Fruit fly (Drosophila melanogaster) ovary, adult (tissue): ENCODE data around the gene slow.

ENCODE experiments used
- CG17801 ChIP-seq: fragments of 200-800 bp; optimal IDR thresholded peaks from 2 replicates; lab custom pipeline; 2019; ENCODE audit warnings: missing biosample characterization, mild to moderate bottlenecking, missing genetic modification characterization, moderate library complexity; ENCODE audit not compliant: partially characterized antibody

slow gene

DNA sequence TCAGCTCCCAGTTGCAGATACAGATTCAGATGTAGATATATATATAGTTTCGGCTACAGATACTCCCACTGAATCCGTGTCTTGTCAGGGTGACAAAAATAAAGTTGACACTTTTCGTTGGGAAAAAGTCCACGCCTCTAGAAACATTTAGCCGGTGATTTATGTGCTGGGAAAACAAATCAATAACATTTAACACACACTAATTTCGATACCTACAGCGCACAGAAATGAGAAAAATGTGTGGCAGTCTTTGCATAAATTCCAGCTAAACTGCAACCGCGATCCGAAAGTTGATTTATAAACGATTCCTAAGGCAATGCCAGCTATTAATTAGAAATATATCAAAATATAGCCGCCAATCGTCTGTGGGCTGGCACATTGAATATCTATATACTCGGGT, 4.0 kb downstream of the slow start:
- TF ChIP-seq CG17801 (GFP tag; lab: Kevin White, UChicago) = no peak

dm6 chr3L:4389104-4389503, 4.9 kb downstream of the slow start:
- TF ChIP-seq CG17801 (GFP tag; lab: Kevin White, UChicago) = no peak

DNA sequence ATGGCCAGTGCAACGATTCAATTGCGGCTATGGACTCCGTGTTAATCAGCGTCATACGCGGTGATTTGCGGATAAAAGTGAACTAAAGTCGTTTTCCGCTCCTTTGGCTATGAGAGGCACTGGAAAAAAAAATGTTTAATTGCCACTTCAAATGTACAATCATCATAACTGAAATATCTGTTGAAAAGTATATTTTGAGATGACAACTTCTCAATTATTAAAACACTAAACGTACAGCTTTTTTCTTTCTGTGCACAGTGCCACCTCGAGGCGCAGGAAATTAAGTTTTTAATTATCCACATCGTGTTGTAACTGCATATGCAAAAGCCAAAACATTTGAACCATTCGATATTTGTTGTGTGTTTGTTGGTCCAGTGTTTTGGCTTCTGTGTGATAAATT, 8.6 kb downstream of the slow start:
- no peak for TF ChIP-seq CG17801 (GFP tag; lab: Kevin White, UChicago)

- no peak for TF ChIP-seq CG17801 (GFP tag; lab: Kevin White, UChicago)
Measured at dm6 chr3L:4393642-4394041, 9.4 kb downstream of the slow start.

DNA sequence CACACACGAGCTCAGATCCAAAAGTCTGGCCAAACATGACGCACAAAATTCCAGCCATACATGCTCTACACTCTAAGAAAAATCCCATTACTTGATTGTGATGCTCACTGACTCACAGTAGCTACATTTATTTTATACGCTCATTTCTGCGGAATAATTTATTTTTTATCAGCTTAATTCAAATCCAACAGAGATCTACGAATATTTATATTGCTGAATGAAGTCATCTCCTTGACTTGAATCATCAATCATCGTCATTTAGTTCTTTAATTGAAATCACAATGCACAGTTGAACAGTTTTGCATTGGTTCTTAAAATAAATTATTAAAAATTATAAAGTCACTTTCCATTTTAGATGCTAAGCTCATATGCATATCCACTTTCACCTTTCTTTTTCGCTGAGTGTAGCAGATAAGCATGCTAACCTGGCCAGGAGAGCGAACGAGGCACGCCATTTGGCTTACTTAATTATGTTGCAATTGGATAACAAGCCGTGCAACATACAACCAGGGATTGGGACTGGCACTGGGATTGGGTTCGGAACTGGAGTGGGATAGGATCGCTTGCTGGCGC, 11.3 kb downstream of the slow start:
- TF ChIP-seq CG17801 (GFP tag; lab: Kevin White, UChicago) = no peak

DNA sequence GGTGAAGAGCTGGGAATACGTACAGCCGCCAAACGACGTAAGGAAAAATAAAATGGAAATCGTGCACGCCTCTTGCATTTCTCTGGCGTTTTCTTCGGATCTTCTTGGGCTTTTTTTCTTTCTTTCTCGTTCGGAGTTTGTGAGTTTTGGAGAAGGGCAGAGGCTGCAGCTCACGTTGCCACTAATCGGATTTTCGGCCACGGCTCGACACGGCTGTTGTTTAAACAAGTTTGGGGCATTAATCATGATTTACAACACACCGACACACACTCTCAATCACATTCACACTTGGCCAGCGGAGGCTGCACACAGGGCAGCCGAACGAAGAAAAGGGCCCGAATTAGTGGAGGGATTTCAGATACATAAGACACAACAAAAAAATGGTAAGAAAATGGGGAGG, 12.1 kb downstream of the slow start:
- TF ChIP-seq CG17801 (GFP tag; lab: Kevin White, UChicago) = no peak

DNA sequence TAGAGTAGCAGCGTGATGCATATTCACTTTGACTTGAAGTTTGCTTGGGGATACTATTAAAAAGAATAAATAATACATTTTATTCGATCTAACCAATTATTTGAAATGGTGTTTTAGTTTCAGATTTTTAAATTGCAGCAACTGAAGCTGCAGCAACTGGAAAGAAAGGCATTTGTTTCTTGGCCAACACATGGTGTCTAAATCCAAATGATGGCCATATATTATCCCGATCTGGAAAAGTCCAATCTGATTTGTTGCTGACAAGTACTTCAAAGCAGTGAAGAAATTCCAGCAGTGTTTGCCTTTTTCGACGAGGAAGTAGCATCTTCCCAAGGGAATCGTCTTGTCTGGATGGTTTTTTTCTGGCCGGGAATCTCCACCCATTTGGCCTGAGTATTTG, 12.9 kb downstream of the slow start:
- TF ChIP-seq CG17801 (GFP tag; lab: Kevin White, UChicago) = no peak

DNA sequence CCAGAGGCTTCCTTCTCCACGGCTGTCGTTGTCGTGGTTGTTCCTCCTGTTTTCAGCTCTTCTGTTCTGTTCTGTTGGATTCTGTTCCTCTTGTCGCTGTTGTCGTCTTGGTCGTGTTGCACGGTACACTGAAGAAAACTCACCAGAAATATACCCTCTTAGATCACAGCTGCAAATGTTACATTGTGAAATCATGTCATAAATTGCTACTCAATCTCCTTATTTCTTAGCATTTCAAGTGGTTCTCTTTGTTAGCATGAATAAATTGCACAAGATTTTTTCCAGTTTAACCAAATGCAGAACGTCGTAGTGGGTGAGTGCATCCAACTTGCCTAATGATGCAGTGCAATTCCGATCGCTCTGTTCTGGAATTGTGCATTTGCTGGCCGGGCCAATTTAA, 13.6 kb downstream of the slow start:
- no peak for TF ChIP-seq CG17801 (GFP tag; lab: Kevin White, UChicago)

dm6 chr3L:4399905-4400304, 15.7 kb downstream of the slow start:
- TF ChIP-seq CG17801 (GFP tag; lab: Kevin White, UChicago) = no peak

dm6 chr3L:4401241-4401640, 17.0 kb downstream of the slow start:
- TF ChIP-seq CG17801 (GFP tag; lab: Kevin White, UChicago) = no peak

- no peak for TF ChIP-seq CG17801 (GFP tag; lab: Kevin White, UChicago)
Measured at dm6 chr3L:4403180-4403769, 19.0 kb downstream of the slow start, which contains the start of gene Syx17. Gene Syx17 (plus strand): TSS chr3L:4403487.

DNA sequence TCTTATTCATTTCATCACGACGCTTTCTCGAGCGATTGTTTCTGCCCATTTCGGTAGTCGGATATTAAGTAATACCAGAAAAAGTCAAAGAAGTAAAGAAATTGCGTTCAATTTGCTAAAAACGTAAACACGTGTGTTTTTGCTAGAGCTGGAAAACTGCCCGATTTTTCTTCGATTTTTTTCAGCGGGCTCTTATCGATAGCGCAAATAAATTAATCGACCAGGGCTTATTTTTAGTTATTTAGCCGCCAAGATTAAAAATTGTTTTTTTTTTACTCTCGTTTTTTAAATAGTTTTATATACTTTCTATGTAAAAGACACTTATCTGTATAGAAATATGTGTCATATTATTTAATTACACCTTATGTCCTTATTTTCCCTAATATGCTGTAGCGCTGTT, 21.7 kb downstream of the slow start, which contains the start of gene CG15019:
CG15019 (minus strand) TSS at position 138 of the 400 bp plus-strand sequence.
- TF ChIP-seq CG17801 (GFP tag; lab: Kevin White, UChicago) = no peak

DNA sequence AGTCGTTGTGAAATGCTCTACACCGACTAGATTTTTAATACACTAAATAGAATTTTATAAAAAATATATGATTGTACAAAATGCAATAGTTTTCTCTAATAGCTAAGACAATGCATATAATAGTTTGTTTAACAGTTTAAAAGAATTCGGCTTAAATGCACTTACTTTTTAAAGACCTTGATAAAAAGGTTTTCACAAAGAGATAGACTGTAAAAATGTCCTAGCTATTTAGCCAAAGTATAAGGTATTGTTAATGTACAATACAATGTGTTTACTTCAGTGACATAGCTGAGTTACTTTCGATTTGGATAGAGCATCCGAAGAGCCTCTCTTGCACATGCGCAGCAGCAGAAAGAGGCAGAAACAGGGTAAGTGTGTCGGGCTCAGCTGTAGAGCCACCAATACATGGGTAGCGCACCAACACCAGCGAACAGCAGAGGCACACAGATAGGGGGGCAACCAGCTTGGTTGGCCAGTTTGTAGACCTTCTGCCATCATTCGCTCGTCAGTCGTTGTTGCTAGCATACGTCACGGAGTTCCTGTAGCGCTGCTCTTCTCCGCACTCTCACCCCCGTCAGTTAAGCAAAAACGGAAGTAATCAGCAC, 22.5 kb downstream of the slow start, which contains the start of gene TP53INP:
TP53INP (plus strand) TSS at position 291 of the 605 bp plus-strand sequence.
- TF ChIP-seq CG17801 (GFP tag; lab: Kevin White, UChicago) = peak; percentile 49

DNA sequence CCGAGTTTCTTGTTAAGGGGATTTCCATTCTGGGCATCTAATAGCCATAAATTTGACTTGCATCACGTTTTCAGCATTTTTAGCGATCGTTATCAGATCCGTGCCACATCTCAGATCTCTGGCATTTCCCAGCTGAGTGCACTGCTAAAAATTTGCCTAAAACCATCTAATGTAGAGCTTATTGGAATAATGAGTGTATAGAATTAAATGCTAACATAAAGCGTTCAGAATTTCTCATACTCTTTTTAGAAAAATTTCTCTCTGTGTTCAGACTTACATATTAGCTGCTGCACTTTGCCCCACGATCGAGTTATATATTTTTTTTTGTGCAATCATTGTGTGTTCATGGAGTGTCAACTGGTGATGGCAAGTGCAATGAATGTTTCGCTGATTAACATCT, 23.5 kb downstream of the slow start:
- TF ChIP-seq CG17801 (GFP tag; lab: Kevin White, UChicago) = no peak

- no peak for TF ChIP-seq CG17801 (GFP tag; lab: Kevin White, UChicago)
Measured at dm6 chr3L:4408313-4409133, 24.3 kb downstream of the slow start.
